Fruit fly (Drosophila melanogaster) whole organism: Measurements from ENCODE around the gene CG9300.
A peak's percentile ranks its signal among the peaks of the same experiment; 100 is the strongest.

Experiments used
- CG8478 ChIP-seq: fragments of >200 bp; optimal IDR thresholded peaks from 2 replicates; lab custom pipeline; 2018; ENCODE audit warnings: inconsistent platforms
- EcR ChIP-seq, 2 experiments: fragments of >200 bp; optimal IDR thresholded peaks; 2 replicates each; lab custom pipeline; 2017; ENCODE audit warnings: missing biosample characterization in 2 of 2, missing genetic modification characterization in 2 of 2, missing genetic modification reagents in 2 of 2
- psq ChIP-seq: fragments of >200 bp; optimal IDR thresholded peaks from 2 replicates; lab custom pipeline; 2017

DNA sequence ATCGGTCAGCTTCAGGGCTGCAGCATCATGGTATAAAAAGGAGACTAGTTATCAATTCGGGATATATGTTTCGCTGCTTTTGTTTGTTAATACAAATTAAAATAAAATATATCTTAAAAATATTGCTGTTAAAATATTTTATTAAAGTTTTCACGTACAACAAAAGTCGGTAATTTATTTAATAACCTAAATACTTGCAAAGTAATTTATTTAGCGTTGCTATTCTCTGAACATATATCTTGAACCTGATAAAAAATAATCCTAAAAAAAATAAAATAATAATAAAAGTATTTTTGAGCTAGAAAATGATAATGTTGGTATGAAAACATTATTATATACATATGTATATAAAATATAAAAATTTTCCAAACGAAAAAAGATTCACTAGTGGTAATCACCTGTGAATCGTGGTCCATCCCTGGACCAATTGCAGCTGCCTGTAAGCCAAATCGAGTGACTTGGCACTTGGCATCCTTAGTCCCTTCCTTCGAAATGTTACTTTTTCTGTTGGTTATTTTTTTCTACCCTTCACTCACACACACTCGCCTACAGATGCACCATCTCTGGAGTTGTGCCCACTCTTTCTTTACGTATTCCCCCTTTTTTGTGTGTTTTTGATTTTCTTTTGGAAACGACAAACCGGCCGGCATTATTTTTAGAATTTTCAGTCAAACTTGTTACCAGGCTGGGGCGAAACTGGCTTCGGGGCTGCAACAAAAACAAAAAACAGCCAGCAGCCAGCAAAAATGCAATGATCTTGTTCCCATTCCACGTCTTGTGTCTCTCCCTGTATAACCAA, 5.2 kb downstream of the CG9300 start:
- TF ChIP-seq psq (lab: Kevin White, UChicago) (no peak), CG8478 (lab: Kevin White, UChicago) (no peak), EcR (GFP tag; optimal IDR thresholded peaks at IDR 0.05; lab: Kevin White, UChicago) (peak in 1 of 2 experiments; percentile 8)
